Fruit fly (Drosophila melanogaster): ENCODE results near the gene nac.

- TF ChIP-seq Sox102F (GFP tag; optimal IDR thresholded peaks at IDR 0.05) (no peak), CG7368 (GFP tag; optimal IDR thresholded peaks at IDR 0.05) (no peak), OdsH (GFP tag; optimal IDR thresholded peaks at IDR 0.05) (no peak), CG8632 (GFP tag; optimal IDR thresholded peaks at IDR 0.05) (no peak), CG11762 (GFP tag; optimal IDR thresholded peaks at IDR 0.05; ENCODE audit: insufficient read depth) (no peak)
Observed at dm6 chr3R:8344174-8344573, 40.4 kb upstream of the nac start, which contains the start of gene DppIII.

All from whole organism, prepupa.